Fruit fly (Drosophila melanogaster) whole organism, embryonic: ENCODE measurements around the gene Sec3.

Source experiments
- Adf1 ChIP-seq: fragments of 200-800 bp; sonication (Bioruptor generic); IDR thresholded peaks from 2 replicates; pipeline ENCODE4 v1.3.6; 2022; ENCODE audit warnings: missing biosample characterization, missing genetic modification characterization
- CG10267 ChIP-seq: fragments of 200-800 bp; sonication (Bioruptor generic); optimal IDR thresholded peaks from 2 replicates; lab custom pipeline; 2018; ENCODE audit warnings: missing biosample characterization, mild to moderate bottlenecking, missing genetic modification characterization, moderate library complexity
- CG10321 ChIP-seq: fragments of 200-800 bp; sonication (Bioruptor generic); IDR thresholded peaks from 2 replicates; pipeline ENCODE4 v1.3.6; 2022; ENCODE audit warnings: missing biosample characterization, missing genetic modification characterization
- CG10462 ChIP-seq: fragments of 200-800 bp; sonication (Bioruptor generic); optimal IDR thresholded peaks from 2 replicates; lab custom pipeline; 2016; ENCODE audit warnings: missing biosample characterization, missing genetic modification characterization
- CG11085 ChIP-seq: fragments of 200-800 bp; sonication (Bioruptor generic); IDR thresholded peaks from 2 replicates; pipeline ENCODE4 v1.3.6; 2022; ENCODE audit warnings: missing biosample characterization, missing genetic modification characterization
- CG11456 ChIP-seq: fragments of 200-800 bp; sonication (Bioruptor generic); IDR thresholded peaks from 3 replicates; pipeline ENCODE4 v1.3.6; 2022; ENCODE audit warnings: missing biosample characterization, missing genetic modification characterization
- CG12219 ChIP-seq: fragments of 200-800 bp; sonication (Bioruptor generic); optimal IDR thresholded peaks from 3 replicates; lab custom pipeline; 2018; ENCODE audit warnings: missing biosample characterization, mild to moderate bottlenecking, missing genetic modification characterization
- CG12744 ChIP-seq: fragments of 200-800 bp; sonication (Bioruptor generic); optimal IDR thresholded peaks from 2 replicates; lab custom pipeline; 2016; ENCODE audit warnings: missing biosample characterization, missing genetic modification characterization
- CG15011 ChIP-seq: fragments of 200-800 bp; sonication (Bioruptor generic); optimal IDR thresholded peaks from 3 replicates; lab custom pipeline; 2018; ENCODE audit warnings: missing biosample characterization, mild to moderate bottlenecking, missing genetic modification characterization
- CG1529 ChIP-seq: fragments of 200-800 bp; sonication (Bioruptor generic); optimal IDR thresholded peaks from 3 replicates; lab custom pipeline; 2018; ENCODE audit warnings: missing biosample characterization, missing genetic modification characterization
- CG15514 ChIP-seq: fragments of 200-800 bp; sonication (Bioruptor generic); optimal IDR thresholded peaks from 3 replicates; lab custom pipeline; 2017; ENCODE audit warnings: missing biosample characterization, missing genetic modification characterization, mild to moderate bottlenecking, moderate library complexity, missing genetic modification reagents
- CG2199 ChIP-seq: fragments of 200-800 bp; sonication (Bioruptor generic); IDR thresholded peaks from 3 replicates; pipeline ENCODE4 v1.3.6; 2022; ENCODE audit warnings: missing biosample characterization, missing genetic modification characterization
- CG30403 ChIP-seq: fragments of 200-800 bp; sonication (Bioruptor generic); optimal IDR thresholded peaks from 3 replicates; lab custom pipeline; 2016; ENCODE audit warnings: missing biosample characterization, missing genetic modification characterization
- CG32772 ChIP-seq: fragments of 200-800 bp; sonication (Bioruptor generic); IDR thresholded peaks from 2 replicates; pipeline ENCODE4 v1.3.6; 2022; ENCODE audit warnings: missing biosample characterization, missing genetic modification characterization
- CG4854 ChIP-seq: fragments of 200-800 bp; sonication (Bioruptor generic); optimal IDR thresholded peaks from 2 replicates; lab custom pipeline; 2016; ENCODE audit warnings: missing biosample characterization, missing genetic modification characterization, inconsistent platforms
- CG6272 ChIP-seq: fragments of 200-800 bp; sonication (Bioruptor generic); IDR thresholded peaks from 2 replicates; pipeline ENCODE4 v1.3.6; 2022; ENCODE audit warnings: missing biosample characterization, missing genetic modification characterization
- CG8290 ChIP-seq, 3 experiments: fragments of 200-800 bp; sonication (Bioruptor generic); optimal IDR thresholded peaks; 2 replicates each; lab custom pipeline; 2016 to 2019; ENCODE audit warnings: missing biosample characterization in 3 of 3, missing genetic modification characterization in 3 of 3, mild to moderate bottlenecking in 2 of 3, moderate library complexity in 1 of 3
- CG8944 ChIP-seq: fragments of 200-800 bp; sonication (Bioruptor generic); optimal IDR thresholded peaks from 3 replicates; lab custom pipeline; 2016; ENCODE audit warnings: missing biosample characterization, missing genetic modification characterization
- CG9215 ChIP-seq: fragments of 200-800 bp; sonication (Bioruptor generic); IDR thresholded peaks from 2 replicates; pipeline ENCODE4 v1.3.6; 2022; ENCODE audit warnings: missing biosample characterization, missing genetic modification characterization
- CHES-1-like ChIP-seq: fragments of 200-800 bp; sonication (Bioruptor generic); optimal IDR thresholded peaks from 2 replicates; lab custom pipeline; 2016; ENCODE audit warnings: missing biosample characterization, missing genetic modification characterization
- CTCF ChIP-seq: fragments of 200-800 bp; sonication (Bioruptor generic); optimal IDR thresholded peaks from 2 replicates; lab custom pipeline; 2017; ENCODE audit warnings: missing biosample characterization, mild to moderate bottlenecking, missing genetic modification characterization, moderate library complexity
- Eip74EF ChIP-seq, 2 experiments: fragments of 200-800 bp in 1 of 2; fragments of >200 bp in 1 of 2; sonication (Bioruptor generic) in 1 of 2; optimal IDR thresholded peaks; 2 replicates each; lab custom pipeline; 2017 to 2019; ENCODE audit warnings: missing biosample characterization in 2 of 2, missing genetic modification characterization in 2 of 2, mild to moderate bottlenecking in 1 of 2, moderate library complexity in 1 of 2
- Gug ChIP-seq: fragments of 200-800 bp; sonication (Bioruptor generic); IDR thresholded peaks from 4 replicates; pipeline ENCODE4 v1.3.6; 2022; ENCODE audit warnings: missing biosample characterization, missing genetic modification characterization
- MESR4 ChIP-seq: fragments of 200-800 bp; sonication (Bioruptor generic); optimal IDR thresholded peaks from 2 replicates; lab custom pipeline; 2018; ENCODE audit warnings: missing biosample characterization, mild to moderate bottlenecking, missing genetic modification characterization, moderate library complexity
- NK7.1 ChIP-seq: fragments of 200-800 bp; sonication (Bioruptor generic); optimal IDR thresholded peaks from 3 replicates; lab custom pipeline; 2016; ENCODE audit warnings: missing biosample characterization, missing genetic modification characterization
- Oaz ChIP-seq: fragments of 200-800 bp; sonication (Bioruptor generic); IDR thresholded peaks from 2 replicates; pipeline ENCODE4 v1.3.6; 2022; ENCODE audit warnings: missing biosample characterization, missing genetic modification characterization
- Rfx ChIP-seq: fragments of 200-800 bp; sonication (Bioruptor generic); IDR thresholded peaks from 2 replicates; pipeline ENCODE4 v1.3.6; 2022; ENCODE audit warnings: missing biosample characterization, missing genetic modification characterization
- Xrp1 ChIP-seq: fragments of 200-800 bp; sonication (Bioruptor generic); IDR thresholded peaks from 2 replicates; pipeline ENCODE4 v1.3.6; 2022; ENCODE audit warnings: missing biosample characterization, missing genetic modification characterization
- cad ChIP-seq: fragments of >200 bp; optimal IDR thresholded peaks from 2 replicates; lab custom pipeline; 2017; ENCODE audit warnings: missing biosample characterization, missing genetic modification characterization
- danr ChIP-seq: fragments of 200-800 bp; sonication (Bioruptor generic); IDR thresholded peaks from 2 replicates; pipeline ENCODE4 v1.3.6; 2022; ENCODE audit warnings: missing biosample characterization, missing genetic modification characterization
- dmrt11E ChIP-seq: fragments of 200-800 bp; sonication (Bioruptor generic); optimal IDR thresholded peaks from 3 replicates; lab custom pipeline; 2018; ENCODE audit warnings: missing biosample characterization, mild to moderate bottlenecking, missing genetic modification characterization, moderate library complexity
- eve ChIP-seq, 2 experiments: fragments of >200 bp; optimal IDR thresholded peaks; 2 replicates each; lab custom pipeline; 2017; ENCODE audit warnings: missing biosample characterization in 2 of 2, missing genetic modification characterization in 2 of 2
- fd3F ChIP-seq: fragments of 200-800 bp; sonication (Bioruptor generic); optimal IDR thresholded peaks from 2 replicates; lab custom pipeline; 2018; ENCODE audit warnings: missing biosample characterization, mild to moderate bottlenecking, missing genetic modification characterization, moderate library complexity
- fru ChIP-seq: fragments of >200 bp; optimal IDR thresholded peaks from 2 replicates; lab custom pipeline; 2017
- grau ChIP-seq: fragments of 200-800 bp; optimal IDR thresholded peaks from 3 replicates; lab custom pipeline; 2019; ENCODE audit warnings: missing biosample characterization, mild to moderate bottlenecking, missing genetic modification characterization, moderate library complexity
- gsb ChIP-seq: fragments of 200-800 bp; sonication (Bioruptor generic); IDR thresholded peaks from 2 replicates; pipeline ENCODE4 v1.3.6; 2022; ENCODE audit warnings: missing biosample characterization, missing genetic modification characterization
- her ChIP-seq: fragments of 200-800 bp; sonication (Bioruptor generic); optimal IDR thresholded peaks from 2 replicates; lab custom pipeline; 2016; ENCODE audit warnings: missing biosample characterization, missing genetic modification characterization
- ind ChIP-seq: fragments of 200-800 bp; sonication (Bioruptor generic); optimal IDR thresholded peaks from 3 replicates; lab custom pipeline; 2016; ENCODE audit warnings: missing biosample characterization, missing genetic modification characterization
- ken ChIP-seq: fragments of 200-800 bp; sonication (Bioruptor generic); IDR thresholded peaks from 3 replicates; pipeline ENCODE4 v1.3.6; 2022; ENCODE audit warnings: missing biosample characterization, missing genetic modification characterization
- p53 ChIP-seq: fragments of 200-800 bp; sonication (Bioruptor generic); optimal IDR thresholded peaks from 2 replicates; lab custom pipeline; 2016; ENCODE audit warnings: missing biosample characterization, missing genetic modification characterization
- ro ChIP-seq: fragments of 200-800 bp; sonication (Bioruptor generic); IDR thresholded peaks from 2 replicates; pipeline ENCODE4 v1.3.6; 2022; ENCODE audit warnings: missing biosample characterization, missing genetic modification characterization
- sc ChIP-seq, 3 experiments: fragments of >200 bp in 2 of 3; fragments of 200-800 bp in 1 of 3; sonication (Bioruptor generic) in 1 of 3; optimal IDR thresholded peaks; 2 replicates in 2 of 3; 3 replicates in 1 of 3; lab custom pipeline; 2017; ENCODE audit warnings: mild to moderate bottlenecking in 1 of 3, missing biosample characterization in 1 of 3, missing genetic modification characterization in 1 of 3, missing genetic modification reagents in 1 of 3
- sens ChIP-seq: fragments of 200-800 bp; sonication (Bioruptor generic); peaks from one replicate; lab custom pipeline; 2016; ENCODE audit warnings: missing biosample characterization, missing genetic modification characterization
- stwl ChIP-seq: fragments of 200-800 bp; sonication (Bioruptor generic); optimal IDR thresholded peaks from 3 replicates; lab custom pipeline; 2018; ENCODE audit warnings: missing biosample characterization, mild to moderate bottlenecking, missing genetic modification characterization, moderate library complexity
- tgo ChIP-seq: fragments of 200-800 bp; sonication (Bioruptor generic); IDR thresholded peaks from 3 replicates; pipeline ENCODE4 v1.3.6; 2022; ENCODE audit warnings: missing biosample characterization, missing genetic modification characterization
- tin ChIP-seq: fragments of 200-800 bp; sonication (Bioruptor generic); optimal IDR thresholded peaks from 3 replicates; lab custom pipeline; 2016; ENCODE audit warnings: missing biosample characterization, missing genetic modification characterization
- tio ChIP-seq: fragments of 200-800 bp; sonication (Bioruptor generic); optimal IDR thresholded peaks from 2 replicates; lab custom pipeline; 2017; ENCODE audit warnings: missing biosample characterization, missing genetic modification characterization, inconsistent platforms
- twi ChIP-seq: fragments of 200-800 bp; optimal IDR thresholded peaks from 2 replicates; lab custom pipeline; 2019; ENCODE audit warnings: missing biosample characterization, mild to moderate bottlenecking, missing genetic modification characterization, moderate library complexity
- vvl ChIP-seq: fragments of 200-800 bp; sonication (Bioruptor generic); IDR thresholded peaks from 2 replicates; pipeline ENCODE4 v1.3.6; 2022; ENCODE audit warnings: missing biosample characterization, missing genetic modification characterization
- wdn ChIP-seq: fragments of 200-800 bp; sonication (Bioruptor generic); IDR thresholded peaks from 2 replicates; pipeline ENCODE4 v1.3.6; 2022; ENCODE audit warnings: missing biosample characterization, missing genetic modification characterization
- z ChIP-seq: fragments of 200-800 bp; sonication (Bioruptor generic); IDR thresholded peaks from 3 replicates; pipeline ENCODE4 v1.3.6; 2022; ENCODE audit warnings: missing biosample characterization, missing genetic modification characterization
- zf30C ChIP-seq: fragments of 200-800 bp; sonication (Bioruptor generic); optimal IDR thresholded peaks from 3 replicates; lab custom pipeline; 2018; ENCODE audit warnings: missing biosample characterization, mild to moderate bottlenecking, missing genetic modification characterization

The Sec3 gene

dm6 chr3L:17458856-17459518 lies 34.0 kb upstream of the Sec3 start (continued):
- peak; percentile 58 for TF ChIP-seq vvl (GFP tag; lab: Robert Waterston, UW)
- no peak for TF ChIP-seq gsb
- no peak for TF ChIP-seq CG12219
- TF ChIP-seq CG2199 (GFP tag; lab: Robert Waterston, UW): no peak
- no peak for TF ChIP-seq CG6272
- no peak for TF ChIP-seq Rfx
- peak; percentile 42 for TF ChIP-seq dmrt11E (tag; lab: Kevin White, UChicago)
- TF ChIP-seq wdn (GFP tag; lab: Robert Waterston, UW): no peak
- peak in 1 of 2 experiments; percentile 48 for TF ChIP-seq eve (GFP tag; optimal IDR thresholded peaks at IDR 0.05; lab: Kevin White, UChicago)
- no peak for TF ChIP-seq ro (GFP tag; lab: Robert Waterston, UW)
- TF ChIP-seq CG8290 (GFP tag; optimal IDR thresholded peaks at IDR 0.05; lab: Kevin White, UChicago): no peak
- TF ChIP-seq CG8290 (tag; optimal IDR thresholded peaks at IDR 0.05; lab: Kevin White, UChicago): no peak
- TF ChIP-seq z (GFP tag; lab: Robert Waterston, UW): no peak
- no peak for TF ChIP-seq CG1529 (GFP tag; lab: Kevin White, UChicago)
- TF ChIP-seq stwl (tag; lab: Kevin White, UChicago): no peak
- TF ChIP-seq CG4854: no peak
- TF ChIP-seq NK7.1: no peak
- no peak for TF ChIP-seq Eip74EF (GFP tag; optimal IDR thresholded peaks at IDR 0.05; lab: Kevin White, UChicago)
- TF ChIP-seq CG11085 (GFP tag; lab: Robert Waterston, UW): no peak
- TF ChIP-seq zf30C: no peak
- no peak for TF ChIP-seq CG12744 (GFP tag; lab: Kevin White, UChicago)
- TF ChIP-seq cad (GFP tag; lab: Kevin White, UChicago): no peak
- no peak for TF ChIP-seq MESR4 (GFP tag; lab: Kevin White, UChicago)
- TF ChIP-seq her (GFP tag; lab: Kevin White, UChicago): no peak
- TF ChIP-seq danr (GFP tag; lab: Robert Waterston, UW): no peak
- no peak for TF ChIP-seq fd3F
- TF ChIP-seq ken: no peak
- peak; percentile 32 for TF ChIP-seq CG30403 (GFP tag; lab: Kevin White, UChicago)
- peak; percentile 48 for TF ChIP-seq grau (tag; lab: Kevin White, UChicago)
- TF ChIP-seq CG10267 (tag; lab: Kevin White, UChicago): peak; percentile 27
- no peak for TF ChIP-seq sc (optimal IDR thresholded peaks at IDR 0.05; lab: Kevin White, UChicago)
- TF ChIP-seq sc (GFP tag; optimal IDR thresholded peaks at IDR 0.05; lab: Kevin White, UChicago): no peak
- TF ChIP-seq CTCF (GFP tag; lab: Kevin White, UChicago): no peak
- TF ChIP-seq tin (GFP tag; lab: Kevin White, UChicago): peak; percentile 3
- TF ChIP-seq Oaz (GFP tag; lab: Robert Waterston, UW): no peak
- TF ChIP-seq CHES-1-like (GFP tag; lab: Kevin White, UChicago): no peak
- TF ChIP-seq ind (GFP tag; lab: Kevin White, UChicago): peak; percentile 7
- no peak for TF ChIP-seq Adf1 (GFP tag; lab: Robert Waterston, UW)
- no peak for TF ChIP-seq CG11456 (GFP tag; lab: Robert Waterston, UW)
- TF ChIP-seq tio: peak; percentile 12
- TF ChIP-seq CG32772 (GFP tag; lab: Robert Waterston, UW): no peak
- no peak for TF ChIP-seq CG8944 (GFP tag; lab: Kevin White, UChicago)
- TF ChIP-seq Gug (GFP tag; lab: Robert Waterston, UW): peak; percentile 35; the same call in 1 of the 4 replicates
- peak; percentile 13 for TF ChIP-seq CG15514 (GFP tag; lab: Kevin White, UChicago)
- no peak for TF ChIP-seq CG15011 (GFP tag; lab: Kevin White, UChicago)
- TF ChIP-seq CG9215 (GFP tag; lab: Robert Waterston, UW): no peak
- TF ChIP-seq p53 (GFP tag; lab: Kevin White, UChicago): no peak
- peak; percentile 76 for TF ChIP-seq Xrp1 (GFP tag; lab: Robert Waterston, UW)
- no peak for TF ChIP-seq CG10321 (GFP tag; lab: Robert Waterston, UW)
- peak; percentile 81 for TF ChIP-seq sens (GFP tag; lab: Kevin White, UChicago)
- no peak for TF ChIP-seq fru (lab: Kevin White, UChicago)
- TF ChIP-seq tgo (GFP tag; lab: Robert Waterston, UW): peak; percentile 19; the same call in 1 of the 3 replicates
- no peak for TF ChIP-seq CG10462 (GFP tag; lab: Kevin White, UChicago)
- TF ChIP-seq twi: no peak
